Worm (Caenorhabditis elegans) whole organism, L1 larva: ENCODE measurements around the gene K12H6.6.

Experiments
- Y116A8C.19 ChIP-seq: sonication (generic microtip); optimal IDR thresholded peaks from 2 replicates; lab custom pipeline; 2016; ENCODE audit warnings: missing compliant biosample characterization, missing genetic modification characterization, borderline replicate concordance
- alr-1 ChIP-seq: fragments of 200-800 bp; sonication (Bioruptor generic); optimal IDR thresholded peaks from 2 replicates; lab custom pipeline; 2018; ENCODE audit warnings: borderline replicate concordance, mild to moderate bottlenecking, missing genetic modification characterization, missing compliant biosample characterization
- aly-2 ChIP-seq: fragments of 150-350 bp; optimal IDR thresholded peaks from 2 replicates; lab custom pipeline; 2014; ENCODE audit warnings: missing biosample characterization, missing genetic modification characterization
- ama-1 ChIP-seq: fragments of 150-350 bp; optimal IDR thresholded peaks from 2 replicates; lab custom pipeline; 2014
- ceh-63 ChIP-seq: fragments of 200-800 bp; sonication (Bioruptor generic); optimal IDR thresholded peaks from 2 replicates; lab custom pipeline; 2018; ENCODE audit warnings: mild to moderate bottlenecking, missing genetic modification characterization, missing compliant biosample characterization
- ceh-8 ChIP-seq: fragments of 200-800 bp; sonication (Bioruptor generic); optimal IDR thresholded peaks from 2 replicates; lab custom pipeline; 2018; ENCODE audit warnings: mild to moderate bottlenecking, missing genetic modification characterization, moderate library complexity, missing compliant biosample characterization
- ceh-88 ChIP-seq: fragments of 200-800 bp; sonication (Bioruptor generic); IDR thresholded peaks from 2 replicates; pipeline ENCODE4 v1.3.6; 2022; ENCODE audit warnings: missing genetic modification characterization, missing compliant biosample characterization
- ces-1 ChIP-seq: fragments of 150-350 bp; optimal IDR thresholded peaks from 2 replicates; lab custom pipeline; 2014; ENCODE audit warnings: missing biosample characterization, missing genetic modification reagents, missing genetic modification characterization
- dpl-1 ChIP-seq, 3 experiments: fragments of 150-350 bp in 2 of 3; sonication (generic microtip) in 1 of 3; optimal IDR thresholded peaks; 2 replicates each; lab custom pipeline; 2014 to 2017; ENCODE audit warnings: missing biosample characterization in 3 of 3, missing genetic modification characterization in 3 of 3, missing genetic modification reagents in 3 of 3
- dsc-1 ChIP-seq: sonication (generic microtip); optimal IDR thresholded peaks from 2 replicates; lab custom pipeline; 2016; ENCODE audit warnings: mild to moderate bottlenecking, missing genetic modification characterization, missing compliant biosample characterization
- efl-1 ChIP-seq, 4 experiments: fragments of 150-350 bp; optimal IDR thresholded peaks in 3 of 4; peaks in 1 of 4; 1 replicate in 1 of 4; 2 replicates in 3 of 4; lab custom pipeline; 2014; ENCODE audit warnings: missing biosample characterization in 2 of 4, missing genetic modification characterization in 2 of 4, missing genetic modification reagents in 2 of 4
- efl-3 ChIP-seq: fragments of 200-800 bp; sonication (Bioruptor generic); optimal IDR thresholded peaks from 2 replicates; lab custom pipeline; 2018; ENCODE audit warnings: mild to moderate bottlenecking, missing genetic modification characterization, missing compliant biosample characterization
- elt-2 ChIP-seq: sonication (generic microtip); optimal IDR thresholded peaks from 2 replicates; lab custom pipeline; 2016; ENCODE audit warnings: missing genetic modification characterization, mild to moderate bottlenecking, inconsistent platforms, missing compliant biosample characterization, missing genetic modification reagents
- elt-3 ChIP-seq, 6 experiments: fragments of 150-350 bp in 1 of 6; sonication (generic microtip); optimal IDR thresholded peaks; 2 replicates each; lab custom pipeline; 2017 to 2018; ENCODE audit warnings: missing biosample characterization in 6 of 6, missing genetic modification characterization in 6 of 6, inconsistent platforms in 1 of 6
- ets-5 ChIP-seq: fragments of 200-800 bp; sonication (Bioruptor generic); IDR thresholded peaks from 2 replicates; pipeline ENCODE4 v1.3.6; 2022; ENCODE audit warnings: missing genetic modification characterization, missing compliant biosample characterization
- fkh-4 ChIP-seq: sonication (generic microtip); optimal IDR thresholded peaks from 2 replicates; lab custom pipeline; 2016; ENCODE audit warnings: missing compliant biosample characterization, missing genetic modification characterization, borderline replicate concordance
- fos-1 ChIP-seq: fragments of 150-350 bp; optimal IDR thresholded peaks from 2 replicates; lab custom pipeline; 2014; ENCODE audit warnings: missing biosample characterization, missing genetic modification characterization
- grh-1 ChIP-seq: fragments of 200-800 bp; sonication (Bioruptor generic); IDR thresholded peaks from 2 replicates; pipeline ENCODE4 v1.3.6; 2022; ENCODE audit warnings: missing genetic modification reagents, missing genetic modification characterization, missing compliant biosample characterization
- hlh-17 ChIP-seq: fragments of 200-800 bp; sonication (Bioruptor generic); optimal IDR thresholded peaks from 2 replicates; lab custom pipeline; 2018; ENCODE audit warnings: missing genetic modification characterization, mild to moderate bottlenecking, missing compliant biosample characterization, moderate library complexity, borderline replicate concordance
- hlh-4 ChIP-seq: sonication (generic microtip); optimal IDR thresholded peaks from 2 replicates; lab custom pipeline; 2016; ENCODE audit warnings: mild to moderate bottlenecking, missing genetic modification characterization, missing compliant biosample characterization
- irx-1 ChIP-seq: sonication (generic microtip); optimal IDR thresholded peaks from 2 replicates; lab custom pipeline; 2016; ENCODE audit warnings: missing genetic modification characterization, missing compliant biosample characterization
- isw-1 ChIP-seq: fragments of 200-800 bp; sonication (Bioruptor generic); IDR thresholded peaks from 2 replicates; pipeline ENCODE4 v1.3.6; 2022; ENCODE audit warnings: missing genetic modification characterization, missing compliant biosample characterization
- lin-15B ChIP-seq: fragments of 150-350 bp; sonication (generic microtip); optimal IDR thresholded peaks from 3 replicates; lab custom pipeline; 2014; ENCODE audit warnings: missing biosample characterization, missing genetic modification characterization
- lin-39 ChIP-seq: fragments of 150-350 bp; optimal IDR thresholded peaks from 2 replicates; lab custom pipeline; 2014; ENCODE audit warnings: missing biosample characterization, missing genetic modification reagents, missing genetic modification characterization
- mdl-1 ChIP-seq, 2 experiments: fragments of 150-350 bp; optimal IDR thresholded peaks; 2 replicates each; lab custom pipeline; 2014 to 2017; ENCODE audit warnings: missing biosample characterization in 2 of 2, missing genetic modification characterization in 2 of 2, inconsistent platforms in 1 of 2
- mef-2 ChIP-seq: fragments of 150-350 bp; optimal IDR thresholded peaks from 2 replicates; lab custom pipeline; 2014; ENCODE audit warnings: missing biosample characterization, missing genetic modification characterization
- nhr-11 ChIP-seq: fragments of 150-350 bp; optimal IDR thresholded peaks from 2 replicates; lab custom pipeline; 2014; ENCODE audit warnings: missing biosample characterization, missing genetic modification characterization
- nhr-19 ChIP-seq: fragments of 200-800 bp; sonication (Bioruptor generic); conservative IDR thresholded peaks from 2 replicates; pipeline ENCODE4 v1.3.6; 2022; ENCODE audit warnings: missing genetic modification characterization, missing compliant biosample characterization
- nhr-47 ChIP-seq: sonication (generic microtip); optimal IDR thresholded peaks from 2 replicates; lab custom pipeline; 2016; ENCODE audit warnings: mild to moderate bottlenecking, missing genetic modification characterization, moderate library complexity, missing compliant biosample characterization
- nhr-71 ChIP-seq: sonication (generic microtip); optimal IDR thresholded peaks from 2 replicates; lab custom pipeline; 2016; ENCODE audit warnings: mild to moderate bottlenecking, missing genetic modification characterization, moderate library complexity, missing compliant biosample characterization
- nhr-84 ChIP-seq: sonication (generic microtip); optimal IDR thresholded peaks from 2 replicates; lab custom pipeline; 2017; ENCODE audit warnings: missing biosample characterization, missing genetic modification characterization
- pax-3 ChIP-seq: fragments of 200-800 bp; sonication (Bioruptor generic); optimal IDR thresholded peaks from 2 replicates; lab custom pipeline; 2018; ENCODE audit warnings: mild to moderate bottlenecking, missing genetic modification characterization, moderate library complexity, missing compliant biosample characterization
- pqm-1 ChIP-seq: sonication (generic microtip); optimal IDR thresholded peaks from 3 replicates; lab custom pipeline; 2017; ENCODE audit warnings: missing biosample characterization, missing genetic modification characterization
- snu-23 ChIP-seq: sonication (generic microtip); optimal IDR thresholded peaks from 2 replicates; lab custom pipeline; 2016; ENCODE audit warnings: missing genetic modification characterization, missing compliant biosample characterization
- sox-4 ChIP-seq: sonication (generic microtip); optimal IDR thresholded peaks from 2 replicates; lab custom pipeline; 2016; ENCODE audit warnings: missing genetic modification characterization, missing compliant biosample characterization
- swsn-7 ChIP-seq: sonication (generic microtip); optimal IDR thresholded peaks from 2 replicates; lab custom pipeline; 2016; ENCODE audit warnings: missing genetic modification characterization, missing compliant biosample characterization
- tbx-2 ChIP-seq: sonication (generic microtip); optimal IDR thresholded peaks from 2 replicates; lab custom pipeline; 2016; ENCODE audit warnings: missing genetic modification characterization, missing compliant biosample characterization
- tlp-1 ChIP-seq: fragments of 150-350 bp; optimal IDR thresholded peaks from 2 replicates; lab custom pipeline; 2014; ENCODE audit warnings: missing biosample characterization, missing genetic modification characterization
- unc-30 ChIP-seq: sonication (generic microtip); optimal IDR thresholded peaks from 2 replicates; lab custom pipeline; 2017; ENCODE audit warnings: missing biosample characterization, missing genetic modification characterization
- unc-62 ChIP-seq: fragments of 150-350 bp; optimal IDR thresholded peaks from 2 replicates; lab custom pipeline; 2014; ENCODE audit warnings: missing biosample characterization, missing genetic modification reagents, missing genetic modification characterization
- unc-86 ChIP-seq: sonication (generic microtip); optimal IDR thresholded peaks from 2 replicates; lab custom pipeline; 2016; ENCODE audit warnings: missing genetic modification characterization, missing compliant biosample characterization
- vab-15 ChIP-seq: sonication (generic microtip); optimal IDR thresholded peaks from 2 replicates; lab custom pipeline; 2017; ENCODE audit warnings: missing genotype, mild to moderate bottlenecking, missing genetic modification characterization, missing compliant biosample characterization
- xbp-1 ChIP-seq: sonication (generic microtip); optimal IDR thresholded peaks from 2 replicates; lab custom pipeline; 2016; ENCODE audit warnings: missing genetic modification characterization, missing compliant biosample characterization
- zag-1 ChIP-seq: fragments of 150-350 bp; optimal IDR thresholded peaks from 2 replicates; lab custom pipeline; 2014; ENCODE audit warnings: missing biosample characterization, missing genetic modification characterization
- ztf-11 ChIP-seq, 2 experiments: sonication (generic microtip); optimal IDR thresholded peaks; 2 replicates each; lab custom pipeline; 2016 to 2017; ENCODE audit warnings: missing genetic modification characterization in 2 of 2, missing biosample characterization in 1 of 2, missing compliant biosample characterization in 1 of 2
- ztf-4 ChIP-seq: fragments of 150-350 bp; optimal IDR thresholded peaks from 2 replicates; lab custom pipeline; 2014; ENCODE audit warnings: missing biosample characterization, missing genetic modification characterization

Gene K12H6.6

ce11 chrII:2829482-2829881, 1.6 kb downstream of the K12H6.6 start:
- no peak for TF ChIP-seq nhr-71 (tag; lab: Kevin White, UChicago)
- no peak for TF ChIP-seq tlp-1 (tag; lab: Kevin White, UChicago)
- TF ChIP-seq aly-2 (tag; lab: Kevin White, UChicago) = no peak
- no peak for TF ChIP-seq fkh-4
- no peak for TF ChIP-seq unc-30 (tag; lab: Kevin White, UChicago)
- TF ChIP-seq lin-39 = no peak
- no peak for TF ChIP-seq nhr-84
- TF ChIP-seq vab-15 (tag; lab: Kevin White, UChicago) = no peak
- TF ChIP-seq tbx-2 (tag; lab: Kevin White, UChicago) = no peak
- TF ChIP-seq unc-86 = no peak
- TF ChIP-seq ama-1 (lab: Kevin White, UChicago) = no peak
- no peak for TF ChIP-seq nhr-47 (tag; lab: Kevin White, UChicago)
- TF ChIP-seq mef-2 (tag; lab: Kevin White, UChicago) = no peak
- no peak for TF ChIP-seq xbp-1
- TF ChIP-seq isw-1 (GFP tag; lab: Robert Waterston, UW) = no peak
- TF ChIP-seq, all 84 proteins: peak for 0

DNA sequence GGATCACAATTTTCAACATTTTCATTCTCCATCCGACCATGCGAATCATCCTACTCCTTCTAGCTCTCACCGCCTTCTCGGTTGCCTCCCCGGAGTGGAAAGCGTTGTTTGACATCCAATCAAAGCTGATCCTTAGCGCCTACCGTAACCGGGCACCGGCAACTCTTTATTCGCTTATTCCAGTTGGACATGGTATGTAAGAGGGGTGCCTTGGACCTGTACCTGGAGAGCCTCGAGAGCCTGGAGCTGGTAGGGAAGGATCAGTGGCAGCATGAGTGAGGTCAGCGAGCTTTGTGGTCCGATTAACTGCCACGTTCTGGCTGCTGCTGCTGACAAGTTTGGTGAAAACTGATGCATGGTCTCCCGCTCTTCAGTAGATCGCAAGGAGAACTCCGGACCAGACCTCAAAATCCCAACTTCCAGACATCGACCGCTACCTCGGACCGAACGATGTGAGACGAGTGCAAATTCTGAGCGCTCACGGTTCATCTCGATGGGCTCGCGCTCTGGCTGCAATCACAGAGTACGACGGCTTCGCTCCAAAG, 3.1 kb downstream of the K12H6.6 start, which contains the start of gene K12H6.8:
K12H6.8 (plus strand) TSS at position 38 of the 545 bp plus-strand sequence.
- no peak for TF ChIP-seq unc-62
- no peak for TF ChIP-seq ceh-63 (GFP tag; lab: Kevin White, UChicago)
- TF ChIP-seq snu-23 (GFP tag; lab: Kevin White, UChicago) = no peak
- no peak for TF ChIP-seq fos-1 (tag; lab: Kevin White, UChicago)
- TF ChIP-seq mdl-1 (tag; optimal IDR thresholded peaks at IDR 0.05; lab: Kevin White, UChicago) = no peak
- TF ChIP-seq tbx-2 (tag; lab: Kevin White, UChicago) = no peak
- TF ChIP-seq ceh-88 = no peak
- TF ChIP-seq nhr-11 = no peak
- no peak for TF ChIP-seq swsn-7 (tag; lab: Kevin White, UChicago)
- no peak for TF ChIP-seq isw-1 (GFP tag; lab: Robert Waterston, UW)
- no peak for TF ChIP-seq vab-15 (tag; lab: Kevin White, UChicago)
- TF ChIP-seq ztf-4 (tag; lab: Kevin White, UChicago) = no peak
- no peak for TF ChIP-seq dsc-1 (tag; lab: Kevin White, UChicago)
- no peak for TF ChIP-seq grh-1 (GFP tag; lab: Robert Waterston, UW)
- no peak for TF ChIP-seq nhr-71 (tag; lab: Kevin White, UChicago)
- TF ChIP-seq ces-1 (GFP tag; lab: Kevin White, UChicago) = no peak
- TF ChIP-seq Y116A8C.19 = no peak
- no peak for TF ChIP-seq lin-15B (tag; lab: Kevin White, UChicago)
- TF ChIP-seq efl-1 (optimal IDR thresholded peaks at IDR 0.05; lab: Kevin White, UChicago) = no peak
- TF ChIP-seq efl-1 (GFP tag; optimal IDR thresholded peaks at IDR 0.05 in 1 of 2; lab: Kevin White, UChicago) = no peak

ce11 chrII:2826073-2826472, 5.0 kb downstream of the K12H6.6 start, which contains the start of gene K12H6.5:
Gene K12H6.5 (minus strand): TSS chrII:2826173.
- TF ChIP-seq sox-4 (tag; lab: Kevin White, UChicago) = no peak
- TF ChIP-seq lin-15B (tag; lab: Kevin White, UChicago) = no peak
- no peak for TF ChIP-seq lin-39
- no peak for TF ChIP-seq xbp-1
- TF ChIP-seq irx-1 (tag; lab: Kevin White, UChicago) = no peak
- TF ChIP-seq unc-62 = no peak
- no peak for TF ChIP-seq hlh-4 (tag; lab: Kevin White, UChicago)
- TF ChIP-seq pax-3 (tag; lab: Kevin White, UChicago) = no peak
- TF ChIP-seq efl-3 (GFP tag; lab: Kevin White, UChicago) = no peak
- no peak for TF ChIP-seq ztf-11 (tag; optimal IDR thresholded peaks at IDR 0.05; lab: Kevin White, UChicago)
- no peak for TF ChIP-seq dpl-1 (GFP tag; optimal IDR thresholded peaks at IDR 0.05; lab: Kevin White, UChicago)
- no peak for TF ChIP-seq hlh-17 (GFP tag; lab: Kevin White, UChicago)
- no peak for TF ChIP-seq elt-3 (tag; optimal IDR thresholded peaks at IDR 0.05; lab: Kevin White, UChicago)
- TF ChIP-seq elt-2 = no peak
- TF ChIP-seq nhr-19 = no peak
- TF ChIP-seq zag-1 (tag; lab: Kevin White, UChicago) = no peak
- no peak for TF ChIP-seq ceh-8
- TF ChIP-seq pqm-1 = no peak
- no peak for TF ChIP-seq ets-5
- TF ChIP-seq alr-1 = no peak
